Worm (Caenorhabditis elegans) whole organism, L4 larva: ENCODE data around the gene cah-1.

ENCODE experiments used
- R02D3.7 ChIP-seq: fragments of 150-350 bp; sonication (generic microtip); optimal IDR thresholded peaks from 3 replicates; lab custom pipeline; 2014; ENCODE audit warnings: missing biosample characterization, missing genetic modification characterization
- ces-1 ChIP-seq: fragments of 150-350 bp; sonication (generic microtip); optimal IDR thresholded peaks from 4 replicates; lab custom pipeline; 2014; ENCODE audit warnings: missing biosample characterization, missing genetic modification reagents, missing genetic modification characterization
- dpl-1 ChIP-seq: fragments of 150-350 bp; optimal IDR thresholded peaks from 2 replicates; lab custom pipeline; 2014; ENCODE audit warnings: missing biosample characterization, missing genetic modification reagents, missing genetic modification characterization
- dve-1 ChIP-seq: sonication (generic microtip); optimal IDR thresholded peaks from 2 replicates; lab custom pipeline; 2017; ENCODE audit warnings: antibody characterized with exemption, mild to moderate bottlenecking, missing genetic modification characterization, missing compliant biosample characterization; ENCODE audit not compliant: insufficient read depth
- egl-27 ChIP-seq: sonication (generic microtip); optimal IDR thresholded peaks from 3 replicates; lab custom pipeline; 2017; ENCODE audit warnings: missing biosample characterization, missing genetic modification reagents, missing genetic modification characterization
- lim-7 ChIP-seq: fragments of 200-800 bp; sonication (Bioruptor generic); IDR thresholded peaks from 2 replicates; pipeline ENCODE4 v1.3.6; 2022; ENCODE audit warnings: missing genetic modification characterization, missing compliant biosample characterization
- lin-15B ChIP-seq: fragments of 150-350 bp; sonication (generic microtip); optimal IDR thresholded peaks from 3 replicates; lab custom pipeline; 2014; ENCODE audit warnings: missing biosample characterization, missing genetic modification characterization
- nhr-237 ChIP-seq: sonication (generic microtip); optimal IDR thresholded peaks from 2 replicates; lab custom pipeline; 2017; ENCODE audit warnings: missing biosample characterization, missing genetic modification characterization
- nhr-25 ChIP-seq: sonication (generic microtip); optimal IDR thresholded peaks from 2 replicates; lab custom pipeline; 2017; ENCODE audit warnings: missing genetic modification characterization, mild to moderate bottlenecking, missing compliant biosample characterization, antibody characterized with exemption, moderate library complexity, borderline replicate concordance; ENCODE audit not compliant: insufficient read depth
- nhr-76 ChIP-seq: fragments of 150-350 bp; optimal IDR thresholded peaks from 2 replicates; lab custom pipeline; 2014; ENCODE audit warnings: missing biosample characterization, missing genetic modification characterization
- pha-4 ChIP-seq, 2 experiments: fragments of 150-350 bp in 1 of 2; fragments of 200-800 bp in 1 of 2; sonication (Bioruptor generic) in 1 of 2; IDR thresholded peaks in 1 of 2; optimal IDR thresholded peaks in 1 of 2; 2 replicates each; pipeline versions ENCODE4 v1.3.6 to Lab custom; 2014 to 2022; ENCODE audit warnings: missing genetic modification characterization in 2 of 2, missing genetic modification reagents in 2 of 2, missing biosample characterization in 1 of 2, missing compliant biosample characterization in 1 of 2
- pqm-1 ChIP-seq: sonication (generic microtip); optimal IDR thresholded peaks from 2 replicates; lab custom pipeline; 2017; ENCODE audit warnings: missing biosample characterization, missing genetic modification characterization
- unc-130 ChIP-seq: sonication (generic microtip); optimal IDR thresholded peaks from 2 replicates; lab custom pipeline; 2016; ENCODE audit warnings: missing genetic modification reagents, missing genetic modification characterization, missing compliant biosample characterization
- unc-62 ChIP-seq, 3 experiments: fragments of 150-350 bp in 1 of 3; sonication (generic microtip); optimal IDR thresholded peaks in 2 of 3; peaks in 1 of 3; 1 replicate in 1 of 3; 2 replicates in 2 of 3; lab custom pipeline; 2014 to 2017; ENCODE audit warnings: missing biosample characterization in 3 of 3, missing genetic modification characterization in 3 of 3, missing genetic modification reagents in 3 of 3, missing genotype in 1 of 3

DNA sequence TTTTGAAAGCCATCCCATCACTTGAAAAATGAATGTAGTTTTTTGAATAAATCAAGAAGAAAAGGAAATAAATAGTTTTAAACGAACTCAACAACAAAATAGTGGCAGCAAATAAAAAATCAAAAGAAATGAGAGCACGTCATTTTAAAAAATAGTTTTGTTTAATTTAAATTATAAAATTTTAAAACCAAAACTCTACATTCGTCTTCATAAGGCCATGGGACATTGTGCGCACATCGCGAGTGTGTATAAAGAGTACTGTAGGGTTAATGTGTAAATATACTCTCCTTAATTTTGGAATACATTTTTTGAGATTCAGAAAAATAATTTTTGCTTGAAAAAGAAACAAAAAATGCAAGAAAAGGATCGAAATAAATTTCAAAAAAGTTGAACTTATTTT lies 33.5 kb downstream of the cah-1 start, which contains the start of gene C45G9.15:
- no peak for TF ChIP-seq pqm-1 (tag; lab: Kevin White, UChicago)
- no peak for TF ChIP-seq R02D3.7
- TF ChIP-seq nhr-76 (tag; lab: Kevin White, UChicago) = no peak
- no peak for TF ChIP-seq pha-4 (GFP tag; IDR thresholded peaks at IDR 0.05; lab: Robert Waterston, UW)
- no peak for TF ChIP-seq pha-4 (tag; optimal IDR thresholded peaks at IDR 0.05; lab: Kevin White, UChicago)
- TF ChIP-seq lim-7 (GFP tag; lab: Robert Waterston, UW) = no peak
- no peak for TF ChIP-seq nhr-25 (tag; lab: Kevin White, UChicago)
- no peak for TF ChIP-seq unc-130 (GFP tag; lab: Kevin White, UChicago)
- TF ChIP-seq nhr-237 (tag; lab: Kevin White, UChicago) = no peak
- no peak for TF ChIP-seq egl-27 (tag; lab: Kevin White, UChicago)
- no peak for TF ChIP-seq ces-1 (GFP tag; lab: Kevin White, UChicago)
- TF ChIP-seq unc-62 (GFP tag; optimal IDR thresholded peaks at IDR 0.05 in 1 of 2; lab: Kevin White, UChicago) = no peak
- no peak for TF ChIP-seq unc-62 (tag; optimal IDR thresholded peaks at IDR 0.05; lab: Kevin White, UChicago)
- no peak for TF ChIP-seq lin-15B (tag; lab: Kevin White, UChicago)
- TF ChIP-seq dpl-1 (GFP tag; lab: Kevin White, UChicago) = no peak
- no peak for TF ChIP-seq dve-1 (tag; lab: Kevin White, UChicago)
